Worm (Caenorhabditis elegans): ENCODE results near the gene sup-37.

DNA sequence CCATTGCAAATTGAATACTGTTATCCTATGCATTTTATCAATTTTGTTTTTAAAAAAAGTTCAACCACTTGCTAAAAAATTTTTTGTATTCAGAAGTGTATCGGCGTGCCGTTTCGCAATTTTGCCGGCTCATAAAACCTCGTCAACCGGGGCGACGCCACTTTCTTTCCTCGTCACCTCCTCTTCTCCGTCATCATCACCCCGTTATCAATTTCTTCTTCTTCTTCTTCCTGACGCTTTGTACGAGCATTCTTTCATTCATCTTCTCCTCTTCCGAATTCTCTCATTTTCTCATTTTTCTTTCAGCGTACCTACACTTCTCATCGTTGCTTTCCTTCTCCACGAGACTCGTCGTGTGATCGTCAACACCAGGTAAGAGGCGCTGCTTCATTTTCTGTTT, at the start of gene sup-37:
- no peak for TF ChIP-seq ztf-29 (GFP tag; IDR thresholded peaks at IDR 0.05)
- TF ChIP-seq med-1 (GFP tag; optimal IDR thresholded peaks at IDR 0.05; ENCODE audit: insufficient read depth), result no peak
- TF ChIP-seq flt-1 (GFP tag; IDR thresholded peaks at IDR 0.05), result no peak
- no peak for TF ChIP-seq tab-1 (GFP tag; IDR thresholded peaks at IDR 0.05)
- no peak for TF ChIP-seq T22C8.4 (GFP tag; IDR thresholded peaks at IDR 0.05)
- TF ChIP-seq ref-1 (GFP tag; conservative IDR thresholded peaks at IDR 0.05), result no peak
- TF ChIP-seq klf-2 (GFP tag; conservative IDR thresholded peaks at IDR 0.05), result no peak
